Fruit fly (Drosophila melanogaster): ENCODE results near the gene CG42588.

CG42588 gene

dm6 chr3L:12843056-12843799 is 29.2 kb downstream of the CG42588 start, which contains the start of gene nebu:
TSS of gene nebu (minus strand) at chr3L:12843106.
- TF ChIP-seq CG18599 (GFP tag; optimal IDR thresholded peaks at IDR 0.05) = peak; percentile 99
- peak; percentile 81 for TF ChIP-seq E2f2 (GFP tag; IDR thresholded peaks at IDR 0.05)
- TF ChIP-seq CG8944 (GFP tag; optimal IDR thresholded peaks at IDR 0.05) = peak; percentile 97
- TF ChIP-seq ftz-f1 (GFP tag; optimal IDR thresholded peaks at IDR 0.05) = peak; percentile 72
- peak; percentile 96 for TF ChIP-seq MBD-R2 (GFP tag; IDR thresholded peaks at IDR 0.05)
- peak; percentile 26 for TF ChIP-seq CG8290 (GFP tag; optimal IDR thresholded peaks at IDR 0.05)
- TF ChIP-seq CG8290 (tag; optimal IDR thresholded peaks at IDR 0.05) = peak in 1 of 2 experiments; percentile 98
- peak; percentile 98 for TF ChIP-seq CG12659 (GFP tag; optimal IDR thresholded peaks at IDR 0.05)
- TF ChIP-seq CG17829 (tag; optimal IDR thresholded peaks at IDR 0.05) = peak; percentile 92
- TF ChIP-seq mam (GFP tag; optimal IDR thresholded peaks at IDR 0.05) = peak; percentile 98
- peak in 1 of 2 experiments; percentile 76 for TF ChIP-seq Dfd (GFP tag; optimal IDR thresholded peaks at IDR 0.05)
- TF ChIP-seq BtbVII (GFP tag; optimal IDR thresholded peaks at IDR 0.05) = peak; percentile 97
- peak; percentile 62 for TF ChIP-seq CG4707 (GFP tag; optimal IDR thresholded peaks at IDR 0.05)
- peak; percentile 98 for TF ChIP-seq CG13624 (GFP tag; optimal IDR thresholded peaks at IDR 0.05)
- peak; percentile 94 for TF ChIP-seq CG6765 (GFP tag; optimal IDR thresholded peaks at IDR 0.05)
- peak; percentile 91 for TF ChIP-seq CG1603 (tag; optimal IDR thresholded peaks at IDR 0.05)
- peak; percentile 78 for TF ChIP-seq CG7928 (GFP tag; optimal IDR thresholded peaks at IDR 0.05)
- TF ChIP-seq nom (GFP tag; optimal IDR thresholded peaks at IDR 0.05) = peak; percentile 92
- peak; percentile 91 for TF ChIP-seq CG17385 (GFP tag; optimal IDR thresholded peaks at IDR 0.05)
- peak; percentile 90 for TF ChIP-seq abd-A (tag; optimal IDR thresholded peaks at IDR 0.05)
- TF ChIP-seq chif (GFP tag; optimal IDR thresholded peaks at IDR 0.05) = peak; percentile 92 to 95
- peak; percentile 96 for TF ChIP-seq eyg (GFP tag; optimal IDR thresholded peaks at IDR 0.05)
- peak; percentile 94 for TF ChIP-seq CG11093 (GFP tag; IDR thresholded peaks at IDR 0.05)
- TF ChIP-seq ind (GFP tag; optimal IDR thresholded peaks at IDR 0.05) = peak; percentile 97
- TF ChIP-seq CG3847 (GFP tag; IDR thresholded peaks at IDR 0.05) = peak; percentile 96
- TF ChIP-seq CG2199 (GFP tag; IDR thresholded peaks at IDR 0.05) = peak; percentile 68; the same call in 2 of the 3 replicates
- TF ChIP-seq CG17328 (GFP tag; IDR thresholded peaks at IDR 0.05) = peak; percentile 95
- peak; percentile 95 for TF ChIP-seq CG11504 (tag; optimal IDR thresholded peaks at IDR 0.05)
- peak; percentile 94 for TF ChIP-seq CG4854 (GFP tag; optimal IDR thresholded peaks at IDR 0.05)
- no peak; the same call in 1 of the 2 replicates for TF ChIP-seq ssp (GFP tag; IDR thresholded peaks at IDR 0.05)
- peak; percentile 94; the same call in 1 of the 2 replicates for TF ChIP-seq CG6689 (GFP tag; IDR thresholded peaks at IDR 0.05)
- peak; percentile 89 for TF ChIP-seq Hmx (GFP tag; optimal IDR thresholded peaks at IDR 0.05)
- TF ChIP-seq pfk (GFP tag; optimal IDR thresholded peaks at IDR 0.05) = no peak
- peak; percentile 96 for TF ChIP-seq CG9727 (GFP tag; optimal IDR thresholded peaks at IDR 0.05)
- TF ChIP-seq CG10543 (GFP tag; optimal IDR thresholded peaks at IDR 0.05) = peak; percentile 94
- TF ChIP-seq caup (GFP tag; optimal IDR thresholded peaks at IDR 0.05; ENCODE audit: severe bottlenecking) = peak; percentile 98
- TF ChIP-seq yki (optimal IDR thresholded peaks at IDR 0.05) = no peak
- peak; percentile 99 for TF ChIP-seq Rfx (GFP tag; IDR thresholded peaks at IDR 0.05)
- TF ChIP-seq Ets65A (GFP tag) = peak; percentile 99
- no peak for TF ChIP-seq cad (GFP tag; optimal IDR thresholded peaks at IDR 0.05)
- peak; percentile 89 for TF ChIP-seq Asciz (GFP tag; optimal IDR thresholded peaks at IDR 0.05)
- peak; percentile 92 for TF ChIP-seq cas (GFP tag; IDR thresholded peaks at IDR 0.05)
- peak; percentile 84 for TF ChIP-seq CG4328 (GFP tag; optimal IDR thresholded peaks at IDR 0.05)
- TF ChIP-seq CG16779 (GFP tag; IDR thresholded peaks at IDR 0.05) = peak; percentile 96
- TF ChIP-seq Dip2 (GFP tag; IDR thresholded peaks at IDR 0.05) = peak; percentile 69; the same call in 1 of the 2 replicates
- TF ChIP-seq BEAF-32 (GFP tag; optimal IDR thresholded peaks at IDR 0.05) = peak; percentile 14
- TF ChIP-seq otp (GFP tag; IDR thresholded peaks at IDR 0.05) = peak; percentile 92
- peak; percentile 80 for TF ChIP-seq croc (GFP tag; conservative IDR thresholded peaks at IDR 0.05)
- TF ChIP-seq Sox102F (GFP tag; optimal IDR thresholded peaks at IDR 0.05) = peak; percentile 95
- peak; percentile 96 for TF ChIP-seq dmrt99B (tag; optimal IDR thresholded peaks at IDR 0.05)
